Fruit fly (Drosophila melanogaster) whole organism, adult: ENCODE data around the gene SmB.

Source experiments
- CG12768 ChIP-seq: fragments of 200-800 bp; sonication (Bioruptor generic); optimal IDR thresholded peaks from 2 replicates; lab custom pipeline; 2017; ENCODE audit warnings: missing biosample characterization, missing genetic modification characterization, mild to moderate bottlenecking, moderate library complexity, missing genetic modification reagents
- CG14711 ChIP-seq: fragments of 200-800 bp; sonication (Bioruptor generic); optimal IDR thresholded peaks from 2 replicates; lab custom pipeline; 2018; ENCODE audit warnings: missing biosample characterization, mild to moderate bottlenecking, missing genetic modification characterization, moderate library complexity
- CG1620 ChIP-seq: fragments of 200-800 bp; sonication (Bioruptor generic); optimal IDR thresholded peaks from 2 replicates; lab custom pipeline; 2016; ENCODE audit warnings: missing biosample characterization, missing genetic modification characterization
- CG5204 ChIP-seq: fragments of 200-800 bp; sonication (Bioruptor generic); optimal IDR thresholded peaks from 2 replicates; lab custom pipeline; 2016; ENCODE audit warnings: missing biosample characterization, missing genetic modification characterization
- CG7045 ChIP-seq: fragments of 200-800 bp; sonication (Bioruptor generic); optimal IDR thresholded peaks from 2 replicates; lab custom pipeline; 2017; ENCODE audit warnings: missing biosample characterization, mild to moderate bottlenecking, missing genetic modification characterization
- CG7101 ChIP-seq: fragments of 200-800 bp; sonication (Bioruptor generic); optimal IDR thresholded peaks from 2 replicates; lab custom pipeline; 2018; ENCODE audit warnings: missing biosample characterization, mild to moderate bottlenecking, missing genetic modification characterization, moderate library complexity
- Clk ChIP-seq: fragments of 200-800 bp; sonication (Bioruptor generic); optimal IDR thresholded peaks from 2 replicates; lab custom pipeline; 2017; ENCODE audit warnings: missing biosample characterization, missing genetic modification characterization
- Crg-1 ChIP-seq: fragments of 200-800 bp; sonication (Bioruptor generic); optimal IDR thresholded peaks from 2 replicates; lab custom pipeline; 2016; ENCODE audit warnings: missing biosample characterization, missing genetic modification characterization
- Hr96 ChIP-seq: fragments of 200-800 bp; sonication (Bioruptor generic); optimal IDR thresholded peaks from 2 replicates; lab custom pipeline; 2016; ENCODE audit warnings: missing biosample characterization, missing genetic modification characterization
- Mnt ChIP-seq: fragments of 200-800 bp; sonication (Bioruptor generic); optimal IDR thresholded peaks from 2 replicates; lab custom pipeline; 2016; ENCODE audit warnings: missing biosample characterization, mild to moderate bottlenecking, missing genetic modification characterization
- bab1 ChIP-seq: fragments of 200-800 bp; sonication (Bioruptor generic); optimal IDR thresholded peaks from 3 replicates; lab custom pipeline; 2019; ENCODE audit warnings: missing biosample characterization, mild to moderate bottlenecking, missing genetic modification characterization, moderate library complexity
- cic ChIP-seq: fragments of 200-800 bp; sonication (Bioruptor generic); optimal IDR thresholded peaks from 2 replicates; lab custom pipeline; 2017; ENCODE audit warnings: missing biosample characterization, mild to moderate bottlenecking, missing genetic modification characterization, moderate library complexity
- kay ChIP-seq: fragments of 200-800 bp; sonication (Bioruptor generic); peaks from one replicate; lab custom pipeline; 2016; ENCODE audit warnings: missing biosample characterization, missing genetic modification characterization, borderline replicate concordance
- ovo ChIP-seq: fragments of 200-800 bp; sonication (Bioruptor generic); optimal IDR thresholded peaks from 2 replicates; lab custom pipeline; 2016; ENCODE audit warnings: missing biosample characterization, missing genetic modification characterization

dm6 chr2L:10468978-10469377 lies 42.6 kb upstream of the SmB start:
- no peak for TF ChIP-seq CG5204 (GFP tag; lab: Kevin White, UChicago)
- TF ChIP-seq kay: no peak
- TF ChIP-seq Hr96 (GFP tag; lab: Kevin White, UChicago): no peak
- no peak for TF ChIP-seq Mnt (GFP tag; lab: Kevin White, UChicago)
- no peak for TF ChIP-seq cic (GFP tag; lab: Kevin White, UChicago)
- TF ChIP-seq ovo (GFP tag; lab: Kevin White, UChicago): no peak
- no peak for TF ChIP-seq bab1
- TF ChIP-seq Clk (GFP tag; lab: Kevin White, UChicago): no peak
- no peak for TF ChIP-seq CG12768 (GFP tag; lab: Kevin White, UChicago)
- no peak for TF ChIP-seq CG14711
- no peak for TF ChIP-seq Crg-1 (GFP tag; lab: Kevin White, UChicago)
- TF ChIP-seq CG7045 (GFP tag; lab: Kevin White, UChicago): no peak
- no peak for TF ChIP-seq CG7101 (tag; lab: Kevin White, UChicago)
- no peak for TF ChIP-seq CG1620 (GFP tag; lab: Kevin White, UChicago)
